Fruit fly (Drosophila melanogaster) S2 (cell line): ENCODE measurements around the gene Pat1.

Source experiments
- CG8478 ChIP-seq: fragments of >200 bp; optimal IDR thresholded peaks from 2 replicates; lab custom pipeline; 2018
- CTCF ChIP-seq, 2 experiments: fragments of >200 bp; optimal IDR thresholded peaks; 2 replicates each; lab custom pipeline; 2018

DNA sequence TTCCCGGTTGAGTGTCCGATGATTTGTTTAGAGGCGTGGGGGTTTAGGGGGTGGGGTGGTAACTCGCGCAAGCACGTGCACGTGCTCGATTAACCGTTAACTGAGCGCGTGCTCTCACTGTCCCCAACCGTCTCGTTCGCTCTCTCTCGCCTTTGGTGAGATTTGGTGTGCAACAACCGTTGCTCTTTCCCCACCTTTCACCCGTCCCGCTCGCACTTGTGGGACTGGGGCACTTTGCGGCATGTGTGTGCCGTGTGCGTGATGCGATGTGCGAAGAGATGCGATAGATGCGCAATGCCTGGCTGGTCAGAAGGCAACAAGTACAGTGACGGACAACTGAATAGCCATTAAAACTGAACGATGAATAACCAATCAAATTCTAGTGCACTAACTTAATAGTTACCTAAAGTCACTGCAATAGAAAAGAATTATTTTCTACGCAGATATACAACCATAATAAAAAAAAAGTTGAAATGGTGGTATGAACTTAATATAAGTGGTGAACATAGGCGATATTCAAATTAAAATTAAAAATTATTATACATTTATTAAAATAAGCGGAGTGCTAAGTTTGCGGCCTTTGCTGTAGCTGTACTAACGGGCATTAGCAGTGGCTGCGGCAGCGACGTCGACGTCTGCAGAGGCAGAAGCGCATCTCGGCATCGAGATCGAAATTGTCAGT is 19.2 kb upstream of the Pat1 start:
- TF ChIP-seq CG8478 (lab: Kevin White, UChicago) (no peak), CTCF (optimal IDR thresholded peaks at IDR 0.05; lab: Kevin White, UChicago) (no peak)
